Worm (Caenorhabditis elegans) whole organism, L4/young adult: ENCODE results near the gene lnkn-1.

ENCODE experiments used
- W03F9.2 ChIP-seq: fragments of 150-350 bp; optimal IDR thresholded peaks from 2 replicates; lab custom pipeline; 2014; ENCODE audit warnings: missing biosample characterization, missing genetic modification characterization
- him-1 ChIP-seq: sonication (generic microtip); optimal IDR thresholded peaks from 2 replicates; lab custom pipeline; 2016; ENCODE audit warnings: missing genotype, missing genetic modification reagents, missing genetic modification characterization, missing compliant biosample characterization

DNA sequence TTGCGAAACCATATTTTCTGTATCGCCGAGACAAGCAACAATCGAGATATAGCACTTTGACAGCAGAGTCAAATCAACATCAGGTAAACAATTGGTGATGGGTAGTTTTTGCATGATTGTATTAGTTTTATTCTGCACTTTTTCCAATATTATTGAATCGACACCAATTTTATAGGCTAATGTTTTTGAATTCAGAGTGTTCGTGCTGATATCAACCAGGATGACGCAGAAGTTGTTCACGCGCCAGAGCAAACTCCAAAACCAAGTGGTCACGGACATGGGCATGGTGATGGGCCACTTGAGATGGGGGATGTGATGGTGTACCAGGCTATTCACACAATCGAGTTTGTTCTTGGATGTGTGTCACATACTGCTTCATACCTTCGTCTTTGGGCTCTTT, 20.1 kb downstream of the lnkn-1 start:
- TF ChIP-seq him-1 (tag; lab: Kevin White, UChicago), result no peak
- TF ChIP-seq W03F9.2 (tag; lab: Kevin White, UChicago), result no peak
